Worm (Caenorhabditis elegans): ENCODE measurements around the gene Y56A3A.16.
A peak's percentile ranks its signal among the peaks of the same experiment; 100 is the strongest.

Y56A3A.16 gene

ce11 chrIII:11946062-11946749, 32.1 kb upstream of the Y56A3A.16 start (continued):
- TF ChIP-seq lin-39 (tag; optimal IDR thresholded peaks at IDR 0.05) (no peak), madf-5 (GFP tag; IDR thresholded peaks at IDR 0.05) (peak in 1 of 2 experiments; percentile 85; a peak in 1 of 4 replicates), nhr-28 (tag; optimal IDR thresholded peaks at IDR 0.05) (no peak), gei-8 (GFP tag; optimal IDR thresholded peaks at IDR 0.05) (peak; percentile 7), lin-29 (GFP tag; IDR thresholded peaks at IDR 0.05) (no peak), Y48G9A.11 (GFP tag; IDR thresholded peaks at IDR 0.05) (peak; percentile 81), ztf-11 (tag; optimal IDR thresholded peaks at IDR 0.05) (no peak), tag-97 (GFP tag; IDR thresholded peaks at IDR 0.05) (peak; percentile 91), nhr-102 (tag; optimal IDR thresholded peaks at IDR 0.05) (peak; percentile 67), nhr-77 (tag; optimal IDR thresholded peaks at IDR 0.05) (peak; percentile 3), nhr-76 (tag; optimal IDR thresholded peaks at IDR 0.05) (no peak), nhr-41 (GFP tag; IDR thresholded peaks at IDR 0.05) (no peak), dpl-1 (GFP tag; optimal IDR thresholded peaks at IDR 0.05) (peak; percentile 81), nhr-48 (tag; optimal IDR thresholded peaks at IDR 0.05) (peak; percentile 20), lsy-2 (tag; optimal IDR thresholded peaks at IDR 0.05) (peak in 1 of 2 experiments; percentile 93), zfp-2 (tag; optimal IDR thresholded peaks at IDR 0.05) (peak; percentile 13), egl-43 (GFP tag; IDR thresholded peaks at IDR 0.05) (no peak), aha-1 (tag) (peak; percentile 72), ZK546.5 (tag; optimal IDR thresholded peaks at IDR 0.05) (no peak), ceh-20 (GFP tag; IDR thresholded peaks at IDR 0.05) (peak; percentile 75), mes-2 (tag; optimal IDR thresholded peaks at IDR 0.05; ENCODE audit: poor library complexity, severe bottlenecking) (peak; percentile 100), lim-7 (GFP tag; IDR thresholded peaks at IDR 0.05) (no peak), dmd-9 (GFP tag; IDR thresholded peaks at IDR 0.05) (peak; percentile 96), madf-9 (GFP tag; conservative IDR thresholded peaks at IDR 0.05) (peak; percentile 81), spr-3 (GFP tag; optimal IDR thresholded peaks at IDR 0.05) (peak; percentile 62), F44E2.7 (GFP tag; IDR thresholded peaks at IDR 0.05) (no peak), lin-38 (GFP tag; IDR thresholded peaks at IDR 0.05) (peak; percentile 80), snpc-1.2 (GFP tag; IDR thresholded peaks at IDR 0.05) (no peak), vab-7 (GFP tag; IDR thresholded peaks at IDR 0.05) (0 out of 2 replicates have a peak, but pooled peaks have one; percentile 31), dve-1 (tag; optimal IDR thresholded peaks at IDR 0.05; ENCODE audit: insufficient read depth) (peak; percentile 33), F26F4.8 (GFP tag; conservative IDR thresholded peaks at IDR 0.05) (no peak), ZK337.2 (GFP tag; IDR thresholded peaks at IDR 0.05) (peak; percentile 98), ztf-7 (tag; optimal IDR thresholded peaks at IDR 0.05) (peak; percentile 69), pha-4 (GFP tag; IDR thresholded peaks at IDR 0.05) (peak; percentile 54; the same call in 1 of the 2 replicates), pha-4 (tag; optimal IDR thresholded peaks at IDR 0.05) (no peak), daf-12 (tag; optimal IDR thresholded peaks at IDR 0.05) (no peak), lir-3 (tag; optimal IDR thresholded peaks at IDR 0.05) (peak; percentile 41), spr-1 (tag; optimal IDR thresholded peaks at IDR 0.05) (peak; percentile 13), F49E8.2 (tag; optimal IDR thresholded peaks at IDR 0.05; ENCODE audit: borderline replicate concordance) (peak; percentile 79), hlh-11 (tag; optimal IDR thresholded peaks at IDR 0.05) (peak; percentile 51), sdz-12 (GFP tag; optimal IDR thresholded peaks at IDR 0.05) (peak; percentile 66), hif-1 (tag; optimal IDR thresholded peaks at IDR 0.05) (peak in 1 of 2 experiments; percentile 91), unc-130 (GFP tag; optimal IDR thresholded peaks at IDR 0.05) (peak; percentile 93), dmd-6 (GFP tag; IDR thresholded peaks at IDR 0.05) (peak; percentile 73), lin-13 (GFP tag; optimal IDR thresholded peaks at IDR 0.05) (peak; percentile 24), mdt-29 (GFP tag; IDR thresholded peaks at IDR 0.05) (peak; percentile 52; the same call in 1 of the 2 replicates), Y75B8A.6 (GFP tag; IDR thresholded peaks at IDR 0.05) (no peak), ceh-32 (tag; optimal IDR thresholded peaks at IDR 0.05; ENCODE audit: poor library complexity) (peak; percentile 28)

Data from whole organism, L4 larva.